Fruit fly (Drosophila melanogaster) S2 (cell line): Measurements from ENCODE around the gene CG1239.

Experiments
- CG8478 ChIP-seq: fragments of >200 bp; optimal IDR thresholded peaks from 2 replicates; lab custom pipeline; 2018
- CTCF ChIP-seq, 2 experiments: fragments of >200 bp; optimal IDR thresholded peaks; 2 replicates each; lab custom pipeline; 2018

DNA sequence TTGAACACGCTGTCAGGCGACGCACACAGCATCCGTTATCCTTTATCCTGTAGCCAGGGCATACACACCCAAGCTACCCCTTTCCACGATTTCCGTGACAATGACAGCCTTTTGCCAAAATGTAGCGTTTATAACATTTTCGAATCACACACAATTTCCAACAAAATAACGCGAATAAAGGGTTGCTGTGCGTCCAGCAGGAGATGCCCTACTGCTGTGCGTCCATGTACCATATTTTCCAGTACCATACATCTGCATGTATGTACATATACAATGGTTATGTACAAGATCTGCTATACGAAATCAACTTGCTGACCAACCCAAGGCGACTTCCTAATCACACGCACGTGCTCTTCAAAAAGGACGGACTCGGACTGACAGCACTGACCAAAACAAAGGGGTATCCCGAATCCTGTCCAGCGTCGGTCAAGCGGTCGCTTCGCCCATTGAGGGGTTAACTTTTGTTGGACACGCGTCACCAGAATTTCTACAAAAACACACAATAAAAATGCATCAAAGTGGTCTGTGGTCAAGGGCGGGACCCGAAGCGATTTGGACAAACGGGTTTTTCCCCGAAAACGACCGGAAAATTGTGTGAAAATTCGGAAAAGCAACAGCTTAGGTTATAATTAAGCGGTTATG, 5.5 kb upstream of the CG1239 start:
- TF ChIP-seq CG8478 (lab: Kevin White, UChicago) (no peak), CTCF (optimal IDR thresholded peaks at IDR 0.05; lab: Kevin White, UChicago) (no peak)
